Worm (Caenorhabditis elegans) whole organism, late embryonic: ENCODE measurements around the gene gtf-2F1.

ENCODE experiments used
- fkh-10 ChIP-seq: fragments of 150-350 bp; optimal IDR thresholded peaks from 2 replicates; lab custom pipeline; 2014; ENCODE audit warnings: missing biosample characterization, missing genetic modification reagents, missing genetic modification characterization
- unc-55 ChIP-seq: sonication (generic microtip); optimal IDR thresholded peaks from 2 replicates; lab custom pipeline; 2017; ENCODE audit warnings: missing biosample characterization, missing genetic modification reagents, missing genetic modification characterization

ce11 chrII:4339882-4340281 is 38.5 kb downstream of the gtf-2F1 start, which contains the start of gene athp-2:
- TF ChIP-seq fkh-10 (GFP tag; lab: Kevin White, UChicago) (no peak), unc-55 (no peak)
